Worm (Caenorhabditis elegans): ENCODE data around the gene skp-1.

ce11 chrV:11686877-11687276 is 41.6 kb downstream of the skp-1 start, which contains the start of gene W05E10.2:
- TF ChIP-seq daf-19 (GFP tag; conservative IDR thresholded peaks at IDR 0.05) (no peak), F10B5.3 (tag; optimal IDR thresholded peaks at IDR 0.05) (no peak), ceh-82 (tag; optimal IDR thresholded peaks at IDR 0.05) (no peak), Y75B8A.6 (GFP tag; IDR thresholded peaks at IDR 0.05) (no peak), tag-97 (GFP tag; IDR thresholded peaks at IDR 0.05) (no peak)

Data from whole organism, L4 larva.